Worm (Caenorhabditis elegans): Measurements from ENCODE around the gene irld-64.

ce11 chrII:2948614-2949013 lies 18.2 kb upstream of the irld-64 start:
- TF ChIP-seq ceh-48 (tag; optimal IDR thresholded peaks at IDR 0.05) (no peak), hlh-30 (tag; optimal IDR thresholded peaks at IDR 0.05; ENCODE audit: insufficient read depth) (no peak), pha-2 (tag; optimal IDR thresholded peaks at IDR 0.05) (no peak), unc-55 (GFP tag; optimal IDR thresholded peaks at IDR 0.05) (no peak), ref-2 (tag; optimal IDR thresholded peaks at IDR 0.05) (no peak), unc-42 (tag; optimal IDR thresholded peaks at IDR 0.05) (no peak), fkh-10 (GFP tag; optimal IDR thresholded peaks at IDR 0.05) (no peak), ama-1 (optimal IDR thresholded peaks at IDR 0.05) (no peak), sox-2 (GFP tag; IDR thresholded peaks at IDR 0.05) (no peak), ceh-18 (tag; optimal IDR thresholded peaks at IDR 0.05) (no peak)

All from whole organism, late embryonic.